Worm (Caenorhabditis elegans): Measurements from ENCODE around the gene rde-4.

- TF ChIP-seq ceh-13 (GFP tag; optimal IDR thresholded peaks at IDR 0.05): no peak
- no peak for TF ChIP-seq sea-1 (GFP tag; conservative IDR thresholded peaks at IDR 0.05)
- no peak for TF ChIP-seq scrt-1 (GFP tag; IDR thresholded peaks at IDR 0.05)
- TF ChIP-seq ceh-36 (tag; optimal IDR thresholded peaks at IDR 0.05): no peak
- TF ChIP-seq ama-1 (optimal IDR thresholded peaks at IDR 0.05): no peak
- no peak for TF ChIP-seq ets-7 (tag; optimal IDR thresholded peaks at IDR 0.05)
- TF ChIP-seq flt-1 (GFP tag; IDR thresholded peaks at IDR 0.05): no peak
These were observed 36.1 kb upstream of the rde-4 start, which contains the start of gene R01H10.4 for ce11 chrIII:10254583-10254982.

Measured in whole organism, early embryonic.